Worm (Caenorhabditis elegans) whole organism, L4 larva: ENCODE data around the gene cdc-73.

Source experiments
- F44E2.7 ChIP-seq: fragments of 200-800 bp; sonication (Bioruptor generic); IDR thresholded peaks from 2 replicates; pipeline ENCODE4 v2.1.2; 2022; ENCODE audit warnings: missing genetic modification characterization, missing compliant biosample characterization
- T20F7.1 ChIP-seq: fragments of 200-800 bp; sonication (Bioruptor generic); optimal IDR thresholded peaks from 2 replicates; lab custom pipeline; 2018; ENCODE audit warnings: mild to moderate bottlenecking, missing genetic modification characterization, missing compliant biosample characterization
- T26A8.4 ChIP-seq: fragments of 200-800 bp; sonication (Bioruptor generic); IDR thresholded peaks from 2 replicates; pipeline ENCODE4 v1.3.6; 2022; ENCODE audit warnings: missing genetic modification characterization, missing compliant biosample characterization
- Y75B8A.6 ChIP-seq: fragments of 200-800 bp; sonication (Bioruptor generic); IDR thresholded peaks from 2 replicates; pipeline ENCODE4 v1.3.6; 2022; ENCODE audit warnings: missing genetic modification reagents, missing genetic modification characterization, missing compliant biosample characterization
- ZK546.5 ChIP-seq, 2 experiments: sonication (generic microtip); optimal IDR thresholded peaks; 2 replicates each; lab custom pipeline; 2017; ENCODE audit warnings: missing biosample characterization in 2 of 2, missing genetic modification characterization in 2 of 2
- arid-1 ChIP-seq: fragments of 200-800 bp; sonication (Bioruptor generic); conservative IDR thresholded peaks from 2 replicates; pipeline ENCODE4 v1.3.6; 2022; ENCODE audit warnings: missing genetic modification reagents, missing genetic modification characterization, missing compliant biosample characterization
- ceh-32 ChIP-seq: sonication (generic microtip); optimal IDR thresholded peaks from 2 replicates; lab custom pipeline; 2016; ENCODE audit warnings: mild to moderate bottlenecking, missing genetic modification characterization, missing compliant biosample characterization; ENCODE audit not compliant: poor library complexity
- ceh-44 ChIP-seq: fragments of 200-800 bp; sonication (Bioruptor generic); IDR thresholded peaks from 2 replicates; pipeline ENCODE4 v1.3.6; 2022; ENCODE audit warnings: missing genetic modification reagents, missing genetic modification characterization, missing compliant biosample characterization
- ceh-62 ChIP-seq: sonication (generic microtip); optimal IDR thresholded peaks from 2 replicates; lab custom pipeline; 2017; ENCODE audit warnings: missing biosample characterization, missing genetic modification characterization
- daf-16 ChIP-seq, 3 experiments: sonication (generic microtip); optimal IDR thresholded peaks; 2 replicates each; lab custom pipeline; 2016 to 2017; ENCODE audit warnings: missing genetic modification characterization in 3 of 3, missing genetic modification reagents in 3 of 3, mild to moderate bottlenecking in 2 of 3, missing compliant biosample characterization in 2 of 3, missing biosample characterization in 1 of 3, moderate library complexity in 1 of 3
- daf-19 ChIP-seq: fragments of 200-800 bp; sonication (Bioruptor generic); conservative IDR thresholded peaks from 2 replicates; pipeline ENCODE4 v1.3.6; 2022; ENCODE audit warnings: missing genetic modification characterization, missing compliant biosample characterization
- daf-8 ChIP-seq: fragments of 200-800 bp; sonication (Bioruptor generic); IDR thresholded peaks from 2 replicates; pipeline ENCODE4 v1.3.6; 2022; ENCODE audit warnings: missing genetic modification characterization, missing compliant biosample characterization
- dmd-6 ChIP-seq: fragments of 200-800 bp; sonication (Bioruptor generic); IDR thresholded peaks from 2 replicates; pipeline ENCODE4 v1.3.6; 2022; ENCODE audit warnings: missing genetic modification reagents, missing genetic modification characterization, missing compliant biosample characterization
- dmd-8 ChIP-seq: fragments of 200-800 bp; sonication (Bioruptor generic); IDR thresholded peaks from 2 replicates; pipeline ENCODE4 v1.3.6; 2022; ENCODE audit warnings: missing genetic modification characterization, missing compliant biosample characterization
- dmd-9 ChIP-seq: fragments of 200-800 bp; sonication (Bioruptor generic); IDR thresholded peaks from 2 replicates; pipeline ENCODE4 v1.3.6; 2022; ENCODE audit warnings: missing genetic modification reagents, missing genetic modification characterization, missing compliant biosample characterization
- dpl-1 ChIP-seq: fragments of 150-350 bp; optimal IDR thresholded peaks from 2 replicates; lab custom pipeline; 2014; ENCODE audit warnings: missing biosample characterization, missing genetic modification reagents, missing genetic modification characterization
- duxl-1 ChIP-seq: sonication (generic microtip); optimal IDR thresholded peaks from 2 replicates; lab custom pipeline; 2016; ENCODE audit warnings: mild to moderate bottlenecking, missing genetic modification characterization, moderate library complexity, missing compliant biosample characterization; ENCODE audit not compliant: poor library complexity
- dve-1 ChIP-seq: sonication (generic microtip); optimal IDR thresholded peaks from 2 replicates; lab custom pipeline; 2017; ENCODE audit warnings: antibody characterized with exemption, mild to moderate bottlenecking, missing genetic modification characterization, missing compliant biosample characterization; ENCODE audit not compliant: insufficient read depth
- egl-43 ChIP-seq: fragments of 200-800 bp; sonication (Bioruptor generic); IDR thresholded peaks from 2 replicates; pipeline ENCODE4 v1.3.6; 2022; ENCODE audit warnings: missing genetic modification reagents, missing genetic modification characterization, missing compliant biosample characterization
- fkh-10 ChIP-seq: fragments of 150-350 bp; optimal IDR thresholded peaks from 2 replicates; lab custom pipeline; 2014; ENCODE audit warnings: missing biosample characterization, missing genetic modification reagents, missing genetic modification characterization
- hif-1 ChIP-seq, 2 experiments: sonication (generic microtip); optimal IDR thresholded peaks; 2 replicates each; lab custom pipeline; 2016 to 2017; ENCODE audit warnings: missing compliant biosample characterization in 2 of 2, missing genetic modification characterization in 2 of 2, missing genetic modification reagents in 2 of 2, missing genotype in 2 of 2, mild to moderate bottlenecking in 1 of 2
- hlh-11 ChIP-seq: fragments of 200-800 bp; sonication (Bioruptor generic); optimal IDR thresholded peaks from 2 replicates; lab custom pipeline; 2018; ENCODE audit warnings: mild to moderate bottlenecking, missing genetic modification characterization, missing compliant biosample characterization
- hlh-30 ChIP-seq: sonication (generic microtip); optimal IDR thresholded peaks from 2 replicates; lab custom pipeline; 2017; ENCODE audit warnings: antibody characterized with exemption, mild to moderate bottlenecking, missing genetic modification characterization, missing compliant biosample characterization; ENCODE audit not compliant: insufficient read depth
- hmg-1.1 ChIP-seq: fragments of 200-800 bp; sonication (Bioruptor generic); IDR thresholded peaks from 2 replicates; pipeline ENCODE4 v1.3.6; 2022; ENCODE audit warnings: missing genetic modification reagents, missing genetic modification characterization, missing compliant biosample characterization
- lim-7 ChIP-seq: fragments of 200-800 bp; sonication (Bioruptor generic); IDR thresholded peaks from 2 replicates; pipeline ENCODE4 v1.3.6; 2022; ENCODE audit warnings: missing genetic modification characterization, missing compliant biosample characterization
- lin-38 ChIP-seq: fragments of 200-800 bp; sonication (Bioruptor generic); IDR thresholded peaks from 2 replicates; pipeline ENCODE4 v1.3.6; 2022; ENCODE audit warnings: missing genetic modification reagents, missing genetic modification characterization, missing compliant biosample characterization
- lin-39 ChIP-seq: fragments of 150-350 bp; optimal IDR thresholded peaks from 2 replicates; lab custom pipeline; 2014; ENCODE audit warnings: missing biosample characterization, missing genetic modification reagents, missing genetic modification characterization
- lsy-2 ChIP-seq, 2 experiments: fragments of 150-350 bp in 1 of 2; sonication (generic microtip) in 1 of 2; optimal IDR thresholded peaks; 2 replicates each; lab custom pipeline; 2014 to 2017; ENCODE audit warnings: missing biosample characterization in 2 of 2, missing genetic modification characterization in 2 of 2
- mep-1 ChIP-seq: fragments of 150-350 bp; sonication (generic microtip); optimal IDR thresholded peaks from 3 replicates; lab custom pipeline; 2014; ENCODE audit warnings: missing biosample characterization, missing genetic modification characterization
- nhr-25 ChIP-seq: sonication (generic microtip); optimal IDR thresholded peaks from 2 replicates; lab custom pipeline; 2017; ENCODE audit warnings: missing genetic modification characterization, mild to moderate bottlenecking, missing compliant biosample characterization, antibody characterized with exemption, moderate library complexity, borderline replicate concordance; ENCODE audit not compliant: insufficient read depth
- nhr-41 ChIP-seq: fragments of 200-800 bp; sonication (Bioruptor generic); IDR thresholded peaks from 2 replicates; pipeline ENCODE4 v1.3.6; 2022; ENCODE audit warnings: missing genetic modification reagents, missing genetic modification characterization, missing compliant biosample characterization
- nhr-6 ChIP-seq: fragments of 150-350 bp; optimal IDR thresholded peaks from 2 replicates; lab custom pipeline; 2014; ENCODE audit warnings: missing biosample characterization, missing genetic modification characterization
- nhr-77 ChIP-seq: fragments of 150-350 bp; optimal IDR thresholded peaks from 2 replicates; lab custom pipeline; 2014; ENCODE audit warnings: missing biosample characterization, missing genetic modification characterization
- pqm-1 ChIP-seq: sonication (generic microtip); optimal IDR thresholded peaks from 2 replicates; lab custom pipeline; 2017; ENCODE audit warnings: missing biosample characterization, missing genetic modification characterization
- rbr-2 ChIP-seq: sonication (generic microtip); optimal IDR thresholded peaks from 2 replicates; lab custom pipeline; 2016; ENCODE audit warnings: missing genotype, missing genetic modification characterization, missing compliant biosample characterization
- set-16 ChIP-seq: fragments of 200-800 bp; sonication (Bioruptor generic); IDR thresholded peaks from 2 replicates; pipeline ENCODE4 v1.3.6; 2022; ENCODE audit warnings: missing genetic modification reagents, missing genetic modification characterization, missing compliant biosample characterization
- skn-1 ChIP-seq: fragments of 150-350 bp; optimal IDR thresholded peaks from 2 replicates; lab custom pipeline; 2014; ENCODE audit warnings: missing biosample characterization, missing genetic modification characterization
- spr-3 ChIP-seq: fragments of 200-800 bp; sonication (Bioruptor generic); optimal IDR thresholded peaks from 2 replicates; lab custom pipeline; 2018; ENCODE audit warnings: mild to moderate bottlenecking, missing genetic modification characterization, missing compliant biosample characterization
- tra-1 ChIP-seq: fragments of 200-800 bp; sonication (Bioruptor generic); IDR thresholded peaks from 2 replicates; pipeline ENCODE4 v1.3.6; 2022; ENCODE audit warnings: missing genetic modification reagents, missing genetic modification characterization, missing compliant biosample characterization
- unc-130 ChIP-seq: sonication (generic microtip); optimal IDR thresholded peaks from 2 replicates; lab custom pipeline; 2016; ENCODE audit warnings: missing genetic modification reagents, missing genetic modification characterization, missing compliant biosample characterization
- unc-39 ChIP-seq: sonication (generic microtip); optimal IDR thresholded peaks from 2 replicates; lab custom pipeline; 2017; ENCODE audit warnings: missing biosample characterization, missing genetic modification characterization
- unc-62 ChIP-seq, 3 experiments: fragments of 150-350 bp in 1 of 3; sonication (generic microtip); optimal IDR thresholded peaks in 2 of 3; peaks in 1 of 3; 1 replicate in 1 of 3; 2 replicates in 2 of 3; lab custom pipeline; 2014 to 2017; ENCODE audit warnings: missing biosample characterization in 3 of 3, missing genetic modification characterization in 3 of 3, missing genetic modification reagents in 3 of 3, missing genotype in 1 of 3
- zfp-2 ChIP-seq: sonication (generic microtip); optimal IDR thresholded peaks from 2 replicates; lab custom pipeline; 2016; ENCODE audit warnings: mild to moderate bottlenecking, missing genetic modification characterization, missing compliant biosample characterization
- zfp-3 ChIP-seq: fragments of 200-800 bp; sonication (Bioruptor generic); conservative IDR thresholded peaks from 2 replicates; pipeline ENCODE4 v1.3.6; 2022; ENCODE audit warnings: missing genetic modification reagents, missing genetic modification characterization, missing compliant biosample characterization
- zip-11 ChIP-seq: fragments of 200-800 bp; sonication (Bioruptor generic); IDR thresholded peaks from 2 replicates; pipeline ENCODE4 v1.3.6; 2022; ENCODE audit warnings: missing genetic modification characterization, missing compliant biosample characterization
- ztf-7 ChIP-seq: fragments of 150-350 bp; optimal IDR thresholded peaks from 2 replicates; lab custom pipeline; 2014; ENCODE audit warnings: missing biosample characterization, missing genetic modification characterization

The cdc-73 gene

DNA sequence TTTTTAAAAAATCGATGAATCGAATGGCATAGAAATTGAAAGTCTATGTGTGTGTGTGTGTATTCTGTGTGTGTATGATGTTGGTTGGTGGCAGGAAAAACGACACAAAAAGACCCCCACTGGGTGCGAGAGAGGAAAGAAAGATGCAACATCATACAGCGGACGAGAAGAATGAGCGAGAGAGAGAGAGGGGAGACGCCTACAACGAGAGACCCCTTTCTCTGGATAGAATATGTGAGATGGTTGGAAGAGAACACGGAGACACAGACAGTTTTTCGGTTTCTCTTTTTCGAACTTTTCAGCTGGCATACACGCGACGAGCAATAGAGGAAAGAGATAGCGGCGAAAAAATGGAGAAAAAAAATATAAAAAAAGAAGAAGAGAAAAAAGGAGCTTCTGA lies 22.5 kb upstream of the cdc-73 start (continued):
- TF ChIP-seq zip-11, result no peak
- peak; percentile 44 for TF ChIP-seq set-16 (GFP tag; lab: Robert Waterston, UW)
- TF ChIP-seq zfp-2, result no peak
- no peak for TF ChIP-seq ztf-7 (tag; lab: Kevin White, UChicago)
- TF ChIP-seq nhr-25 (tag; lab: Kevin White, UChicago), result no peak
- TF ChIP-seq dve-1 (tag; lab: Kevin White, UChicago), result peak; percentile 85
- peak; percentile 49 for TF ChIP-seq dpl-1 (GFP tag; lab: Kevin White, UChicago)
- no peak for TF ChIP-seq fkh-10 (GFP tag; lab: Kevin White, UChicago)
- TF ChIP-seq pqm-1 (tag; lab: Kevin White, UChicago), result no peak
- no peak for TF ChIP-seq zfp-3 (GFP tag; lab: Robert Waterston, UW)
- TF ChIP-seq egl-43 (GFP tag; lab: Robert Waterston, UW), result 0 out of 2 replicates have a peak, but pooled peaks have one; percentile 41
- no peak for TF ChIP-seq lin-39
- TF ChIP-seq nhr-41 (GFP tag; lab: Robert Waterston, UW), result no peak
- 0 out of 2 replicates have a peak, but pooled peaks have one; percentile 26 for TF ChIP-seq dmd-9 (GFP tag; lab: Robert Waterston, UW)
- peak; percentile 75 for TF ChIP-seq dmd-6 (GFP tag; lab: Robert Waterston, UW)
- TF ChIP-seq spr-3 (GFP tag; lab: Kevin White, UChicago), result no peak
- TF ChIP-seq lsy-2 (tag; optimal IDR thresholded peaks at IDR 0.05; lab: Kevin White, UChicago), result peak; percentile 66 to 79
- no peak for TF ChIP-seq daf-8 (GFP tag; lab: Robert Waterston, UW)
- no peak for TF ChIP-seq skn-1
- TF ChIP-seq daf-16 (GFP tag; optimal IDR thresholded peaks at IDR 0.05; lab: Kevin White, UChicago), result no peak
- TF ChIP-seq daf-16 (tag; optimal IDR thresholded peaks at IDR 0.05; lab: Kevin White, UChicago), result peak; percentile 20
- no peak for TF ChIP-seq unc-130
- no peak for TF ChIP-seq T26A8.4 (GFP tag; lab: Robert Waterston, UW)
- TF ChIP-seq dmd-8 (GFP tag; lab: Robert Waterston, UW), result no peak
- peak; percentile 86 for TF ChIP-seq mep-1 (tag; lab: Kevin White, UChicago)
- TF ChIP-seq ceh-62, result no peak
- no peak for TF ChIP-seq unc-39 (tag; lab: Kevin White, UChicago)
- peak; percentile 81 for TF ChIP-seq hmg-1.1
- no peak for TF ChIP-seq arid-1 (GFP tag; lab: Robert Waterston, UW)

DNA sequence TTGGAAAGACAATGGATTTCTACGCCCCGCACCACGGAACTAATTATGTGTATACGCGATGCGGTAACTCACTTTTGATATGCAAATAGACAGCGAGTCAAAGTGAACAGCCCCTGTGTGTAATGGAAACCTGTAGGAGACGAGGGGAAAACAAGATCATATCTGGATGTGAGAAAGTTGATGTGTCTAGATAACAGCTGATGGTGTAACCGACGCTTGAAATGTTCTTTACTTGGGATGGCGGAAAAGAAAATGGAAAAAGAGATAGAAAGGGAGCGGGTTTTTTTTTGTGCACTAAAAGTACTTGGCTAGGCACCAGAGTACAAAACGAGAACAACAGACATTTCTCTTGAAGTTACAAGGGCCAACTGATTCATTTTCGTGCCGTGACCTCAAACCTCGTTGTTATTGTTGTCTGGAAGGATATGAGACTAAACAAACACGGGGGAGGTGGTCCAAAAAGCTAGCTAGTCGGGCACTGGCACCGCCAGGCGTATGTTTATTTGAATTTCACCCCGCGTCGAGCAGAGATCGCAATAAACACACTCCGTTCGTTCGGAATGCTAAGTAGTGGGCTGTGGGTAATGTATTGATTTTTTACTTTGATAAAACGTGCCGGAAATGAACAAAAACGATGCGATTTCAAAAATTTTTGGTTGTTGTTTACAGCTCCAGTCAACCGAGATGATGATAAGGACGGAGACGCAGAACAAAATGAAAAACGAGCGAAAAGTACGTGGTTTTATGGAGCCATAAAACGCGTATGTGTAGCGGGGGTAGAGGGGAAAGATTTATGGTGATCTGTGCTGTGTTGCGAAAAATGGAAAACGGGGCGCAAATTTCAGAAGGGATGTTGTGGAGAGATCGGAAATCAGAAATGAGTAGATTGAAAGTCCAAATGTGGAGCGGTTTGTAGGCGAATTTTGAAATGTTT lies 20.3 kb upstream of the cdc-73 start:
- no peak for TF ChIP-seq Y75B8A.6
- no peak for TF ChIP-seq ceh-32 (tag; lab: Kevin White, UChicago)
- TF ChIP-seq nhr-77 (tag; lab: Kevin White, UChicago), result peak; percentile 24
- no peak for TF ChIP-seq lin-38 (GFP tag; lab: Robert Waterston, UW)
- no peak for TF ChIP-seq nhr-25 (tag; lab: Kevin White, UChicago)
- no peak for TF ChIP-seq rbr-2 (tag; lab: Kevin White, UChicago)
- peak; percentile 33 for TF ChIP-seq hlh-11
- no peak for TF ChIP-seq ZK546.5 (tag; optimal IDR thresholded peaks at IDR 0.05; lab: Kevin White, UChicago)
- TF ChIP-seq dpl-1 (GFP tag; lab: Kevin White, UChicago), result no peak
- TF ChIP-seq duxl-1 (tag; lab: Kevin White, UChicago), result no peak
- peak; percentile 44 for TF ChIP-seq dmd-6 (GFP tag; lab: Robert Waterston, UW)
- TF ChIP-seq arid-1 (GFP tag; lab: Robert Waterston, UW), result no peak
- no peak for TF ChIP-seq hlh-30 (tag; lab: Kevin White, UChicago)
- peak in 1 of 2 experiments; percentile 81 for TF ChIP-seq unc-62 (GFP tag; optimal IDR thresholded peaks at IDR 0.05 in 1 of 2; lab: Kevin White, UChicago)
- TF ChIP-seq unc-62 (tag; optimal IDR thresholded peaks at IDR 0.05; lab: Kevin White, UChicago), result no peak
- no peak for TF ChIP-seq unc-130
- no peak for TF ChIP-seq daf-19 (GFP tag; lab: Robert Waterston, UW)
- no peak for TF ChIP-seq daf-8 (GFP tag; lab: Robert Waterston, UW)
- no peak for TF ChIP-seq F44E2.7 (GFP tag; lab: Robert Waterston, UW)
- no peak for TF ChIP-seq lim-7 (GFP tag; lab: Robert Waterston, UW)
- TF ChIP-seq nhr-6 (tag; lab: Kevin White, UChicago), result no peak
- no peak for TF ChIP-seq T20F7.1 (GFP tag; lab: Kevin White, UChicago)
- TF ChIP-seq hif-1 (tag; optimal IDR thresholded peaks at IDR 0.05; lab: Kevin White, UChicago), result peak in 1 of 2 experiments; percentile 68
- TF ChIP-seq ceh-44 (GFP tag; lab: Robert Waterston, UW), result no peak
- no peak for TF ChIP-seq hmg-1.1
- TF ChIP-seq tra-1, result no peak
